Worm (Caenorhabditis elegans) whole organism, L1 larva: ENCODE measurements around the gene B0361.11.

Source experiments
- C34B4.2 ChIP-seq: sonication (generic microtip); optimal IDR thresholded peaks from 2 replicates; lab custom pipeline; 2017; ENCODE audit warnings: mild to moderate bottlenecking, missing genetic modification characterization, missing compliant biosample characterization
- F16B12.6 ChIP-seq: fragments of 150-350 bp; optimal IDR thresholded peaks from 2 replicates; lab custom pipeline; 2014; ENCODE audit warnings: missing biosample characterization, missing genetic modification characterization
- Y116A8C.19 ChIP-seq: sonication (generic microtip); optimal IDR thresholded peaks from 2 replicates; lab custom pipeline; 2016; ENCODE audit warnings: missing compliant biosample characterization, missing genetic modification characterization, borderline replicate concordance
- aha-1 ChIP-seq: fragments of 150-350 bp; optimal IDR thresholded peaks from 2 replicates; lab custom pipeline; 2014; ENCODE audit warnings: missing biosample characterization, missing genetic modification characterization
- alr-1 ChIP-seq: fragments of 200-800 bp; sonication (Bioruptor generic); optimal IDR thresholded peaks from 2 replicates; lab custom pipeline; 2018; ENCODE audit warnings: borderline replicate concordance, mild to moderate bottlenecking, missing genetic modification characterization, missing compliant biosample characterization
- ama-1 ChIP-seq: fragments of 150-350 bp; optimal IDR thresholded peaks from 2 replicates; lab custom pipeline; 2014
- blmp-1 ChIP-seq: fragments of 150-350 bp; optimal IDR thresholded peaks from 2 replicates; lab custom pipeline; 2014; ENCODE audit warnings: missing biosample characterization, missing genetic modification characterization
- ceh-63 ChIP-seq: fragments of 200-800 bp; sonication (Bioruptor generic); optimal IDR thresholded peaks from 2 replicates; lab custom pipeline; 2018; ENCODE audit warnings: mild to moderate bottlenecking, missing genetic modification characterization, missing compliant biosample characterization
- ceh-88 ChIP-seq: fragments of 200-800 bp; sonication (Bioruptor generic); IDR thresholded peaks from 2 replicates; pipeline ENCODE4 v1.3.6; 2022; ENCODE audit warnings: missing genetic modification characterization, missing compliant biosample characterization
- ceh-90 ChIP-seq: sonication (generic microtip); optimal IDR thresholded peaks from 2 replicates; lab custom pipeline; 2016; ENCODE audit warnings: missing genetic modification characterization, missing compliant biosample characterization
- ces-1 ChIP-seq: fragments of 150-350 bp; optimal IDR thresholded peaks from 2 replicates; lab custom pipeline; 2014; ENCODE audit warnings: missing biosample characterization, missing genetic modification reagents, missing genetic modification characterization
- dsc-1 ChIP-seq: sonication (generic microtip); optimal IDR thresholded peaks from 2 replicates; lab custom pipeline; 2016; ENCODE audit warnings: mild to moderate bottlenecking, missing genetic modification characterization, missing compliant biosample characterization
- efl-1 ChIP-seq, 4 experiments: fragments of 150-350 bp; optimal IDR thresholded peaks in 3 of 4; peaks in 1 of 4; 1 replicate in 1 of 4; 2 replicates in 3 of 4; lab custom pipeline; 2014; ENCODE audit warnings: missing biosample characterization in 2 of 4, missing genetic modification characterization in 2 of 4, missing genetic modification reagents in 2 of 4
- egl-13 ChIP-seq: sonication (generic microtip); optimal IDR thresholded peaks from 2 replicates; lab custom pipeline; 2016; ENCODE audit warnings: missing genotype, missing genetic modification reagents, missing genetic modification characterization, missing compliant biosample characterization
- egl-27 ChIP-seq, 2 experiments: fragments of 150-350 bp in 1 of 2; sonication (generic microtip); optimal IDR thresholded peaks; 3 replicates each; lab custom pipeline; 2017 to 2018; ENCODE audit warnings: missing biosample characterization in 2 of 2, missing genetic modification characterization in 2 of 2, missing genetic modification reagents in 2 of 2
- fkh-8 ChIP-seq: sonication (generic microtip); optimal IDR thresholded peaks from 2 replicates; lab custom pipeline; 2016; ENCODE audit warnings: mild to moderate bottlenecking, missing genetic modification characterization, missing compliant biosample characterization
- hlh-4 ChIP-seq: sonication (generic microtip); optimal IDR thresholded peaks from 2 replicates; lab custom pipeline; 2016; ENCODE audit warnings: mild to moderate bottlenecking, missing genetic modification characterization, missing compliant biosample characterization
- irx-1 ChIP-seq: sonication (generic microtip); optimal IDR thresholded peaks from 2 replicates; lab custom pipeline; 2016; ENCODE audit warnings: missing genetic modification characterization, missing compliant biosample characterization
- isw-1 ChIP-seq: fragments of 200-800 bp; sonication (Bioruptor generic); IDR thresholded peaks from 2 replicates; pipeline ENCODE4 v1.3.6; 2022; ENCODE audit warnings: missing genetic modification characterization, missing compliant biosample characterization
- jun-1 ChIP-seq: fragments of 150-350 bp; optimal IDR thresholded peaks from 2 replicates; lab custom pipeline; 2014; ENCODE audit warnings: missing biosample characterization, missing genetic modification reagents, missing genetic modification characterization
- lin-13 ChIP-seq: fragments of 150-350 bp; optimal IDR thresholded peaks from 2 replicates; lab custom pipeline; 2014; ENCODE audit warnings: missing biosample characterization, missing genetic modification reagents, missing genetic modification characterization
- lin-14 ChIP-seq: fragments of 200-800 bp; sonication (Bioruptor generic); optimal IDR thresholded peaks from 2 replicates; lab custom pipeline; 2018; ENCODE audit warnings: mild to moderate bottlenecking, missing genetic modification characterization, moderate library complexity, missing compliant biosample characterization
- lin-15B ChIP-seq: fragments of 150-350 bp; sonication (generic microtip); optimal IDR thresholded peaks from 3 replicates; lab custom pipeline; 2014; ENCODE audit warnings: missing biosample characterization, missing genetic modification characterization
- lin-35 ChIP-seq, 2 experiments: fragments of 150-350 bp; optimal IDR thresholded peaks; 2 replicates each; lab custom pipeline; 2014; ENCODE audit warnings: missing biosample characterization in 2 of 2, missing genetic modification characterization in 2 of 2, missing genetic modification reagents in 2 of 2
- lir-3 ChIP-seq: sonication (generic microtip); optimal IDR thresholded peaks from 2 replicates; lab custom pipeline; 2016; ENCODE audit warnings: mild to moderate bottlenecking, missing genetic modification characterization, moderate library complexity, missing compliant biosample characterization; ENCODE audit not compliant: poor library complexity
- lsy-2 ChIP-seq, 2 experiments: fragments of 150-350 bp; optimal IDR thresholded peaks; 2 replicates each; lab custom pipeline; 2014; ENCODE audit warnings: missing biosample characterization in 2 of 2, missing genetic modification characterization in 2 of 2
- mdl-1 ChIP-seq, 2 experiments: fragments of 150-350 bp; optimal IDR thresholded peaks; 2 replicates each; lab custom pipeline; 2014 to 2017; ENCODE audit warnings: missing biosample characterization in 2 of 2, missing genetic modification characterization in 2 of 2, inconsistent platforms in 1 of 2
- mep-1 ChIP-seq: fragments of 150-350 bp; optimal IDR thresholded peaks from 2 replicates; lab custom pipeline; 2014; ENCODE audit warnings: missing biosample characterization, missing genetic modification characterization
- nhr-11 ChIP-seq: fragments of 150-350 bp; optimal IDR thresholded peaks from 2 replicates; lab custom pipeline; 2014; ENCODE audit warnings: missing biosample characterization, missing genetic modification characterization
- nhr-71 ChIP-seq: sonication (generic microtip); optimal IDR thresholded peaks from 2 replicates; lab custom pipeline; 2016; ENCODE audit warnings: mild to moderate bottlenecking, missing genetic modification characterization, moderate library complexity, missing compliant biosample characterization
- nhr-77 ChIP-seq: fragments of 150-350 bp; optimal IDR thresholded peaks from 2 replicates; lab custom pipeline; 2014; ENCODE audit warnings: missing biosample characterization, missing genetic modification characterization
- nhr-90 ChIP-seq: sonication (generic microtip); optimal IDR thresholded peaks from 2 replicates; lab custom pipeline; 2016; ENCODE audit warnings: mild to moderate bottlenecking, missing genetic modification characterization, missing compliant biosample characterization; ENCODE audit not compliant: poor library complexity
- pag-3 ChIP-seq: sonication (generic microtip); optimal IDR thresholded peaks from 2 replicates; lab custom pipeline; 2017; ENCODE audit warnings: missing genetic modification characterization, mild to moderate bottlenecking, missing compliant biosample characterization, antibody characterized with exemption, borderline replicate concordance; ENCODE audit not compliant: insufficient read depth
- pqm-1 ChIP-seq: sonication (generic microtip); optimal IDR thresholded peaks from 3 replicates; lab custom pipeline; 2017; ENCODE audit warnings: missing biosample characterization, missing genetic modification characterization
- snpc-4 ChIP-seq: fragments of 150-350 bp; optimal IDR thresholded peaks from 2 replicates; lab custom pipeline; 2014; ENCODE audit warnings: missing biosample characterization, missing genetic modification characterization
- snu-23 ChIP-seq: sonication (generic microtip); optimal IDR thresholded peaks from 2 replicates; lab custom pipeline; 2016; ENCODE audit warnings: missing genetic modification characterization, missing compliant biosample characterization
- sox-4 ChIP-seq: sonication (generic microtip); optimal IDR thresholded peaks from 2 replicates; lab custom pipeline; 2016; ENCODE audit warnings: missing genetic modification characterization, missing compliant biosample characterization
- sptf-1 ChIP-seq: fragments of 150-350 bp; optimal IDR thresholded peaks from 2 replicates; lab custom pipeline; 2014; ENCODE audit warnings: missing biosample characterization, missing genetic modification characterization
- tbx-2 ChIP-seq: sonication (generic microtip); optimal IDR thresholded peaks from 2 replicates; lab custom pipeline; 2016; ENCODE audit warnings: missing genetic modification characterization, missing compliant biosample characterization
- tlp-1 ChIP-seq: fragments of 150-350 bp; optimal IDR thresholded peaks from 2 replicates; lab custom pipeline; 2014; ENCODE audit warnings: missing biosample characterization, missing genetic modification characterization
- unc-30 ChIP-seq: sonication (generic microtip); optimal IDR thresholded peaks from 2 replicates; lab custom pipeline; 2017; ENCODE audit warnings: missing biosample characterization, missing genetic modification characterization
- unc-62 ChIP-seq: fragments of 150-350 bp; optimal IDR thresholded peaks from 2 replicates; lab custom pipeline; 2014; ENCODE audit warnings: missing biosample characterization, missing genetic modification reagents, missing genetic modification characterization
- unc-86 ChIP-seq: sonication (generic microtip); optimal IDR thresholded peaks from 2 replicates; lab custom pipeline; 2016; ENCODE audit warnings: missing genetic modification characterization, missing compliant biosample characterization
- vab-15 ChIP-seq: sonication (generic microtip); optimal IDR thresholded peaks from 2 replicates; lab custom pipeline; 2017; ENCODE audit warnings: missing genotype, mild to moderate bottlenecking, missing genetic modification characterization, missing compliant biosample characterization
- zag-1 ChIP-seq: fragments of 150-350 bp; optimal IDR thresholded peaks from 2 replicates; lab custom pipeline; 2014; ENCODE audit warnings: missing biosample characterization, missing genetic modification characterization
- zip-4 ChIP-seq: fragments of 200-800 bp; sonication (Bioruptor generic); optimal IDR thresholded peaks from 2 replicates; lab custom pipeline; 2018; ENCODE audit warnings: mild to moderate bottlenecking, missing genetic modification characterization, moderate library complexity, missing compliant biosample characterization

B0361.11 gene

ce11 chrIII:7287503-7287902 is 10.1 kb downstream of the B0361.11 start, which contains the start of gene ykt-6:
TSS of gene ykt-6 (minus strand) at chrIII:7287603.
- TF ChIP-seq efl-1 (optimal IDR thresholded peaks at IDR 0.05; lab: Kevin White, UChicago): no peak
- TF ChIP-seq efl-1 (GFP tag; optimal IDR thresholded peaks at IDR 0.05 in 1 of 2; lab: Kevin White, UChicago): peak in 1 of 2 experiments; percentile 88
- no peak for TF ChIP-seq hlh-4
- TF ChIP-seq, all 84 proteins: peak for 1

- TF ChIP-seq zag-1 (no peak), lin-35 (GFP tag; optimal IDR thresholded peaks at IDR 0.05; lab: Kevin White, UChicago) (no peak), tbx-2 (no peak), dsc-1 (no peak), F16B12.6 (no peak), irx-1 (tag; lab: Kevin White, UChicago) (no peak), egl-13 (tag; lab: Kevin White, UChicago) (no peak)
Observed at ce11 chrIII:7290462-7290861, 13.1 kb downstream of the B0361.11 start, which contains the start of gene algn-11. TSS of gene algn-11 (minus strand) at chrIII:7290562.

ce11 chrIII:7291216-7291615 is 13.8 kb downstream of the B0361.11 start:
- TF ChIP-seq nhr-11 (tag; lab: Kevin White, UChicago) (no peak), blmp-1 (tag; lab: Kevin White, UChicago) (peak; percentile 17), nhr-90 (tag; lab: Kevin White, UChicago) (no peak), snu-23 (GFP tag; lab: Kevin White, UChicago) (peak; percentile 9), dsc-1 (peak; percentile 12), fkh-8 (tag; lab: Kevin White, UChicago) (no peak), snpc-4 (no peak), nhr-71 (tag; lab: Kevin White, UChicago) (peak; percentile 16), lsy-2 (tag; optimal IDR thresholded peaks at IDR 0.05; lab: Kevin White, UChicago) (peak in 1 of 2 experiments; percentile 4), lin-14 (peak; percentile 51), unc-62 (GFP tag; lab: Kevin White, UChicago) (no peak)

- TF ChIP-seq tlp-1 (no peak), jun-1 (tag; lab: Kevin White, UChicago) (no peak), zip-4 (GFP tag; lab: Kevin White, UChicago) (no peak), unc-86 (tag; lab: Kevin White, UChicago) (no peak), Y116A8C.19 (no peak), lir-3 (tag; lab: Kevin White, UChicago) (no peak), pag-3 (tag; lab: Kevin White, UChicago) (no peak), isw-1 (GFP tag; lab: Robert Waterston, UW) (no peak), sox-4 (tag; lab: Kevin White, UChicago) (no peak), ceh-63 (GFP tag; lab: Kevin White, UChicago) (no peak), ces-1 (GFP tag; lab: Kevin White, UChicago) (no peak), mdl-1 (tag; optimal IDR thresholded peaks at IDR 0.05; lab: Kevin White, UChicago) (no peak), alr-1 (no peak), pqm-1 (tag; lab: Kevin White, UChicago) (no peak), mep-1 (tag; lab: Kevin White, UChicago) (peak; percentile 69), ceh-88 (no peak), fkh-8 (tag; lab: Kevin White, UChicago) (no peak), nhr-71 (tag; lab: Kevin White, UChicago) (no peak), lin-13 (no peak), ceh-90 (no peak), unc-30 (tag; lab: Kevin White, UChicago) (no peak), aha-1 (tag; lab: Kevin White, UChicago) (no peak), tbx-2 (no peak), vab-15 (tag; lab: Kevin White, UChicago) (no peak), sptf-1 (tag; lab: Kevin White, UChicago) (no peak), lin-14 (peak; percentile 61), egl-27 (tag; optimal IDR thresholded peaks at IDR 0.05; lab: Kevin White, UChicago) (no peak), lin-15B (tag; lab: Kevin White, UChicago) (no peak), egl-13 (tag; lab: Kevin White, UChicago) (no peak), ama-1 (no peak), C34B4.2 (tag; lab: Kevin White, UChicago) (no peak), nhr-77 (tag; lab: Kevin White, UChicago) (no peak), snu-23 (GFP tag; lab: Kevin White, UChicago) (peak; percentile 10), nhr-90 (tag; lab: Kevin White, UChicago) (no peak), irx-1 (tag; lab: Kevin White, UChicago) (no peak)
Observed at ce11 chrIII:7292569-7292968, 15.2 kb downstream of the B0361.11 start.
